Worm (Caenorhabditis elegans): Measurements from ENCODE around the gene nhr-14.

The nhr-14 gene

ce11 chrX:8500922-8501321 lies 24.9 kb upstream of the nhr-14 start, which contains the start of gene grd-4:
TSS of gene grd-4 (plus strand) at chrX:8501222.
- TF ChIP-seq nfya-1 (tag; optimal IDR thresholded peaks at IDR 0.05; ENCODE audit: insufficient read depth) (no peak), elt-1 (tag; optimal IDR thresholded peaks at IDR 0.05) (peak; percentile 77), nhr-25 (tag; optimal IDR thresholded peaks at IDR 0.05) (peak; percentile 49)

- peak; percentile 60 for TF ChIP-seq nhr-25 (tag; optimal IDR thresholded peaks at IDR 0.05)
- TF ChIP-seq eor-1 (tag; optimal IDR thresholded peaks at IDR 0.05) = no peak
- TF ChIP-seq mdl-1 (tag; optimal IDR thresholded peaks at IDR 0.05) = no peak
- no peak for TF ChIP-seq fos-1 (tag; optimal IDR thresholded peaks at IDR 0.05)
- no peak for TF ChIP-seq ceh-28 (tag; optimal IDR thresholded peaks at IDR 0.05)
- no peak for TF ChIP-seq nhr-67 (tag; optimal IDR thresholded peaks at IDR 0.05)
These were observed 23.7 kb upstream of the nhr-14 start, which contains the start of gene grd-14 for ce11 chrX:8499721-8500120. TSS of gene grd-14 (plus strand) at chrX:8500021.

DNA sequence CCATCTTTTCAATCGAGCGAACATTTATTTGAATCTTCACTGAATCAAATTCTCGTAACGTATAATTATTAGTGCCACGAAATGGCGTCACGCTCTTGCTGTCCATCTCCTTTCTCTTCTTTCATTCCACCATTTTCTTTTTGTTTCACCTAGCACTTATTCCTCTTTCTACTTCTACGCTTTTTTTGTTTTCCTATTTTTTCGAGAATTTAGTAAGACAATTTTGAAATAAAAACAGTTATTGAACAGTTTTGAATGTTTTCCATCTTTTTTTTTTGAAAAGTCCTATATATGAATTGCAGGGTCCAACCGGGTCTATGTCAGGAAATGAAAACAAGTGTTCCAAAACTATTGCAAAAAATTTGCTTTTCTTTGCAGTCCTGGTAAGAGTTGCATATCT lies 19.0 kb upstream of the nhr-14 start, which contains the start of gene T01B10.5:
Gene T01B10.5, plus strand, starts transcription at position 301 of the 400 bp plus-strand sequence.
- no peak for TF ChIP-seq nhr-25 (tag; optimal IDR thresholded peaks at IDR 0.05)
- TF ChIP-seq lin-39 (tag; optimal IDR thresholded peaks at IDR 0.05) = no peak
- TF ChIP-seq nhr-67 (tag; optimal IDR thresholded peaks at IDR 0.05) = no peak

DNA sequence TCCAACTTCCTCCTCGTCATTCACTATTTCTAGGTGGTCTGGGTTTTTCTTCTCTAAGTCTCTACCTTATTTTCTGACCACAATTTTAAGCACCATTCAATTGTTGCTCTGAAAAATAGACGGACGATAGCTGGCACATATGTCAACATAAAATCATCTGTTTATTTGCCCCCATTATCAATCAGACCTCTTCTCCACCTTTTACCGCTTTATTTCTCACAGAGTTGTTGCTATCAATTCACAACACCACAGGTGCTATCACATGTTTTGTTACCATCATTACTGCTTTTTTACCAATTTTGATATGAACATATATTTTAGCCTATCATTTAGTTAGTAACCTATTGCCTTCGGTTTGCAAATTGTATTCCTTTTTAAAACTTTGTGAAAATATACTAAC lies 16.8 kb upstream of the nhr-14 start:
- TF ChIP-seq elt-2 (tag; optimal IDR thresholded peaks at IDR 0.05) = peak; percentile 41
- no peak for TF ChIP-seq hmg-11 (tag; optimal IDR thresholded peaks at IDR 0.05)
- TF ChIP-seq R02D3.7 (tag; optimal IDR thresholded peaks at IDR 0.05) = no peak
- TF ChIP-seq ztf-4 (tag; optimal IDR thresholded peaks at IDR 0.05) = no peak
- no peak for TF ChIP-seq mdl-1 (tag; optimal IDR thresholded peaks at IDR 0.05)
- no peak for TF ChIP-seq ceh-9 (tag; optimal IDR thresholded peaks at IDR 0.05)
- TF ChIP-seq pha-4 (tag; optimal IDR thresholded peaks at IDR 0.05) = peak; percentile 80
- TF ChIP-seq tbx-2 (tag; optimal IDR thresholded peaks at IDR 0.05) = no peak
- peak; percentile 17 for TF ChIP-seq pqm-1 (tag; optimal IDR thresholded peaks at IDR 0.05)
- peak; percentile 1 for TF ChIP-seq jun-1 (tag; optimal IDR thresholded peaks at IDR 0.05)
- no peak for TF ChIP-seq zag-1 (tag; optimal IDR thresholded peaks at IDR 0.05)
- TF ChIP-seq fos-1 (tag; optimal IDR thresholded peaks at IDR 0.05) = no peak

ce11 chrX:8489886-8490285 lies 13.9 kb upstream of the nhr-14 start:
- TF ChIP-seq ama-1 (optimal IDR thresholded peaks at IDR 0.05) (no peak), nfya-1 (tag; optimal IDR thresholded peaks at IDR 0.05; ENCODE audit: insufficient read depth) (peak; percentile 1), fkh-10 (GFP tag; optimal IDR thresholded peaks at IDR 0.05) (peak; percentile 79), ztf-4 (tag; optimal IDR thresholded peaks at IDR 0.05) (no peak)

ce11 chrX:8489415-8489814 lies 13.4 kb upstream of the nhr-14 start:
- no peak for TF ChIP-seq elt-3 (tag; optimal IDR thresholded peaks at IDR 0.05)
- no peak for TF ChIP-seq lin-15B (tag; optimal IDR thresholded peaks at IDR 0.05)
- no peak for TF ChIP-seq eor-1 (tag; optimal IDR thresholded peaks at IDR 0.05)
- no peak for TF ChIP-seq elt-1 (tag; optimal IDR thresholded peaks at IDR 0.05)
- TF ChIP-seq ceh-82 (tag; optimal IDR thresholded peaks at IDR 0.05) = no peak
- no peak for TF ChIP-seq unc-39 (tag; optimal IDR thresholded peaks at IDR 0.05)
- TF ChIP-seq jun-1 (tag; optimal IDR thresholded peaks at IDR 0.05) = no peak

- peak; percentile 81 for TF ChIP-seq nhr-23 (tag; optimal IDR thresholded peaks at IDR 0.05)
- TF ChIP-seq nhr-25 (tag; optimal IDR thresholded peaks at IDR 0.05) = peak; percentile 76
- TF ChIP-seq nhr-43 (tag; optimal IDR thresholded peaks at IDR 0.05; ENCODE audit: poor library complexity, severe bottlenecking) = peak; percentile 92
- no peak for TF ChIP-seq ceh-82 (tag; optimal IDR thresholded peaks at IDR 0.05)
These were observed 9.4 kb upstream of the nhr-14 start for ce11 chrX:8485392-8485791.

- no peak for TF ChIP-seq fkh-2 (tag; optimal IDR thresholded peaks at IDR 0.05)
- no peak for TF ChIP-seq unc-39 (tag; optimal IDR thresholded peaks at IDR 0.05)
- no peak for TF ChIP-seq snpc-4 (tag; optimal IDR thresholded peaks at IDR 0.05)
- no peak for TF ChIP-seq mdl-1 (tag; optimal IDR thresholded peaks at IDR 0.05)
- TF ChIP-seq zag-1 (tag; optimal IDR thresholded peaks at IDR 0.05) = no peak
These were observed 8.0 kb upstream of the nhr-14 start for ce11 chrX:8483951-8484350.
